Fruit fly (Drosophila melanogaster) Kc167 (cell line): ENCODE measurements around the gene mex1.

Source experiments
- Myc ChIP-seq: fragments of >200 bp; optimal IDR thresholded peaks from 2 replicates; lab custom pipeline; 2017; ENCODE audit warnings: missing external identifiers
- Sin3A ChIP-seq: fragments of >200 bp; optimal IDR thresholded peaks from 2 replicates; lab custom pipeline; 2018; ENCODE audit warnings: missing external identifiers
- psq ChIP-seq: fragments of >200 bp; optimal IDR thresholded peaks from 2 replicates; lab custom pipeline; 2017; ENCODE audit warnings: missing external identifiers

DNA sequence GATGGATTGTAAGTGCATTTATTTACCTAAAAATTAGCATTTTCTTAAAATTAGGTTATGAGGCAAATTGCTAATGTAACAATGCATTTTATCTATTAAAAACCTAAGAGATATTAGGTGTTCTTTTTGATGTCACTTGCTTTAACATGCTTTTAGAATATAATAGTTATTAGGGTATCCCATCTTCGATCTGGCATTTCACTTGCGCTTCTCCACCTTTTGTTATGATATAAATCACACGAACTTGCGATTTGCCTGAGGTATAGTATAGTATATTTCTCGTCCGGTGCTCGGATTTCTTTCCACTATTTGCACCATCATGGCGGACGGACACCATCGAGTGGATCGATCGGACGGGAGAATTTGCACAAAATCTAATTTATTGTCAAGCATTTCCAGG, 10.7 kb upstream of the mex1 start:
- no peak for TF ChIP-seq Myc (lab: Kevin White, UChicago)
- no peak for TF ChIP-seq psq (lab: Kevin White, UChicago)
- no peak for TF ChIP-seq Sin3A (lab: Kevin White, UChicago)
